Fruit fly (Drosophila melanogaster): ENCODE data around the gene CG7272.

DNA sequence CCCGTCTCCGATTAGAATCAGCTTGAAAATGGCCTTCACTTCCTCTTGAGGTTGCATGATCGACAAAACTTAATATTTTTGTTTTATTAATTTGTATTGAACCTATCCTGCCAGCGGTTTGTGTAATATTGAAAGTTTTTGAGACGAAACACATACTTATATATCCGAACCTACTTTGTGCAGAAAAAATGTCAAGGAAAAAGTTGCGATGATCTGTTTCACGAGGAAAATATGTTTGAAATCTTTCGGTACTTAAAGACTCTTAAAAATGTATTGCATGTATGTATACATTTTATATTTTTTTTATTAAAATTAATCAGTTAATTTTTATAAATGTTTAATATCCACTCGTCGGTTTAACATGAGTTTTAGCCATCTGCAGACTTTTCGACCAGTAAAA is 15.4 kb upstream of the CG7272 start, which contains the start of gene Ran-like:
- no peak for TF ChIP-seq Eip75B (GFP tag; optimal IDR thresholded peaks at IDR 0.05)
- TF ChIP-seq CG34406 (GFP tag; optimal IDR thresholded peaks at IDR 0.05): no peak
- no peak for TF ChIP-seq Sox15 (GFP tag; optimal IDR thresholded peaks at IDR 0.05)
- no peak for TF ChIP-seq Sox102F (GFP tag; optimal IDR thresholded peaks at IDR 0.05)
